Fruit fly (Drosophila melanogaster) whole organism, embryonic: ENCODE data around the gene CG32706.

Experiments
- ATbp ChIP-seq: fragments of 200-800 bp; sonication (Bioruptor generic); optimal IDR thresholded peaks from 2 replicates; lab custom pipeline; 2017; ENCODE audit warnings: missing biosample characterization, mild to moderate bottlenecking, missing genetic modification characterization, missing genetic modification reagents
- CG11560 ChIP-seq: fragments of 200-800 bp; sonication (Bioruptor generic); IDR thresholded peaks from 3 replicates; pipeline ENCODE4 v1.3.6; 2022; ENCODE audit warnings: missing biosample characterization, missing genetic modification characterization
- CG12104 ChIP-seq: fragments of 200-800 bp; sonication (Bioruptor generic); optimal IDR thresholded peaks from 3 replicates; lab custom pipeline; 2016; ENCODE audit warnings: missing biosample characterization, missing genetic modification characterization
- CG12659 ChIP-seq: fragments of 200-800 bp; sonication (Bioruptor generic); optimal IDR thresholded peaks from 3 replicates; lab custom pipeline; 2017; ENCODE audit warnings: mild to moderate bottlenecking, missing biosample characterization, missing genetic modification reagents, missing genetic modification characterization
- CG13424 ChIP-seq: fragments of 200-800 bp; sonication (Bioruptor generic); optimal IDR thresholded peaks from 2 replicates; lab custom pipeline; 2019; ENCODE audit warnings: missing biosample characterization, mild to moderate bottlenecking, missing genetic modification characterization, moderate library complexity
- CG14441 ChIP-seq: fragments of 200-800 bp; sonication (Bioruptor generic); IDR thresholded peaks from 2 replicates; pipeline ENCODE4 v1.3.6; 2022; ENCODE audit warnings: missing biosample characterization, missing genetic modification characterization
- CG14965 ChIP-seq: fragments of 200-800 bp; sonication (Bioruptor generic); optimal IDR thresholded peaks from 2 replicates; lab custom pipeline; 2016; ENCODE audit warnings: missing biosample characterization, missing genetic modification characterization, borderline replicate concordance
- CG15269 ChIP-seq: fragments of 200-800 bp; sonication (Bioruptor generic); optimal IDR thresholded peaks from 2 replicates; lab custom pipeline; 2018; ENCODE audit warnings: missing biosample characterization, mild to moderate bottlenecking, missing genetic modification characterization, moderate library complexity
- CG1602 ChIP-seq: fragments of 200-800 bp; sonication (Bioruptor generic); optimal IDR thresholded peaks from 3 replicates; lab custom pipeline; 2016; ENCODE audit warnings: missing biosample characterization, missing genetic modification characterization
- CG16863 ChIP-seq: fragments of 200-800 bp; sonication (Bioruptor generic); optimal IDR thresholded peaks from 3 replicates; lab custom pipeline; 2016; ENCODE audit warnings: missing biosample characterization, missing genetic modification characterization
- CG17361 ChIP-seq: fragments of 200-800 bp; sonication (Bioruptor generic); IDR thresholded peaks from 3 replicates; pipeline ENCODE4 v1.3.6; 2022; ENCODE audit warnings: missing biosample characterization, missing genetic modification characterization
- CG17385 ChIP-seq: fragments of 200-800 bp; sonication (Bioruptor generic); optimal IDR thresholded peaks from 3 replicates; lab custom pipeline; 2018; ENCODE audit warnings: missing biosample characterization, mild to moderate bottlenecking, missing genetic modification characterization
- CG1832 ChIP-seq: fragments of 200-800 bp; sonication (Bioruptor generic); optimal IDR thresholded peaks from 2 replicates; lab custom pipeline; 2017; ENCODE audit warnings: missing biosample characterization, mild to moderate bottlenecking, missing genetic modification characterization, inconsistent platforms
- CG2120 ChIP-seq: fragments of 200-800 bp; sonication (Bioruptor generic); optimal IDR thresholded peaks from 3 replicates; lab custom pipeline; 2016; ENCODE audit warnings: missing biosample characterization, missing genetic modification characterization
- CG31388 ChIP-seq: fragments of 200-800 bp; sonication (Bioruptor generic); optimal IDR thresholded peaks from 2 replicates; lab custom pipeline; 2016; ENCODE audit warnings: missing biosample characterization, missing genetic modification characterization
- CG32532 ChIP-seq: fragments of 200-800 bp; sonication (Bioruptor generic); IDR thresholded peaks from 2 replicates; pipeline ENCODE4 v1.3.6; 2022; ENCODE audit warnings: missing biosample characterization, missing genetic modification characterization
- CG34224 ChIP-seq: fragments of 200-800 bp; sonication (Bioruptor generic); IDR thresholded peaks from 3 replicates; pipeline ENCODE4 v1.3.6; 2022; ENCODE audit warnings: missing biosample characterization, missing genetic modification characterization; ENCODE audit not compliant: partially characterized antibody
- CG34422 ChIP-seq: fragments of 200-800 bp; sonication (Bioruptor generic); IDR thresholded peaks from 3 replicates; pipeline ENCODE4 v1.3.6; 2022; ENCODE audit warnings: missing biosample characterization, missing genetic modification characterization
- CG43689 ChIP-seq: fragments of 200-800 bp; sonication (Bioruptor generic); IDR thresholded peaks from 2 replicates; pipeline ENCODE4 v1.3.6; 2022; ENCODE audit warnings: missing biosample characterization, missing genetic modification characterization
- CG4424 ChIP-seq: fragments of 200-800 bp; sonication (Bioruptor generic); optimal IDR thresholded peaks from 3 replicates; lab custom pipeline; 2016; ENCODE audit warnings: missing biosample characterization, missing genetic modification characterization
- CG5245 ChIP-seq: fragments of 200-800 bp; sonication (Bioruptor generic); optimal IDR thresholded peaks from 3 replicates; lab custom pipeline; 2016; ENCODE audit warnings: missing biosample characterization, missing genetic modification characterization
- CG6791 ChIP-seq: fragments of 200-800 bp; sonication (Bioruptor generic); IDR thresholded peaks from 3 replicates; pipeline ENCODE4 v1.3.6; 2022; ENCODE audit warnings: missing biosample characterization, missing genetic modification characterization; ENCODE audit not compliant: partially characterized antibody
- CG9437 ChIP-seq: fragments of 200-800 bp; sonication (Bioruptor generic); optimal IDR thresholded peaks from 2 replicates; lab custom pipeline; 2018; ENCODE audit warnings: missing biosample characterization, mild to moderate bottlenecking, missing genetic modification characterization
- CG9817 ChIP-seq: fragments of 200-800 bp; sonication (Bioruptor generic); optimal IDR thresholded peaks from 2 replicates; lab custom pipeline; 2018; ENCODE audit warnings: missing biosample characterization, mild to moderate bottlenecking, missing genetic modification characterization, moderate library complexity
- Drgx ChIP-seq: fragments of 200-800 bp; sonication (Bioruptor generic); IDR thresholded peaks from 2 replicates; pipeline ENCODE4 v1.3.6; 2022; ENCODE audit warnings: missing biosample characterization, missing genetic modification characterization
- ERR ChIP-seq: fragments of 200-800 bp; sonication (Bioruptor generic); optimal IDR thresholded peaks from 2 replicates; lab custom pipeline; 2016; ENCODE audit warnings: missing biosample characterization, missing genetic modification characterization
- Hmx ChIP-seq: fragments of 200-800 bp; sonication (Bioruptor generic); optimal IDR thresholded peaks from 2 replicates; lab custom pipeline; 2016; ENCODE audit warnings: missing biosample characterization, missing genetic modification characterization
- MBD-R2 ChIP-seq: fragments of 200-800 bp; sonication (Bioruptor generic); IDR thresholded peaks from 2 replicates; pipeline ENCODE4 v1.3.6; 2022; ENCODE audit warnings: missing biosample characterization, missing genetic modification characterization
- Nf-YC ChIP-seq: fragments of 200-800 bp; optimal IDR thresholded peaks from 3 replicates; lab custom pipeline; 2019; ENCODE audit warnings: missing biosample characterization, mild to moderate bottlenecking, missing genetic modification characterization, moderate library complexity
- Optix ChIP-seq: fragments of 200-800 bp; sonication (Bioruptor generic); IDR thresholded peaks from 3 replicates; pipeline ENCODE4 v1.3.6; 2022; ENCODE audit warnings: missing biosample characterization, missing genetic modification characterization
- Pdp1 ChIP-seq, 2 experiments: fragments of 200-800 bp; sonication (Bioruptor generic); optimal IDR thresholded peaks; 3 replicates each; lab custom pipeline; 2016; ENCODE audit warnings: missing biosample characterization in 2 of 2, missing genetic modification characterization in 2 of 2, mild to moderate bottlenecking in 1 of 2, moderate library complexity in 1 of 2
- Xbp1 ChIP-seq: fragments of 200-800 bp; sonication (Bioruptor generic); optimal IDR thresholded peaks from 3 replicates; lab custom pipeline; 2016; ENCODE audit warnings: missing biosample characterization, mild to moderate bottlenecking, missing genetic modification characterization
- ac ChIP-seq: fragments of 200-800 bp; sonication (Bioruptor generic); optimal IDR thresholded peaks from 3 replicates; lab custom pipeline; 2017; ENCODE audit warnings: missing biosample characterization, mild to moderate bottlenecking, missing genetic modification characterization
- amos ChIP-seq: fragments of 200-800 bp; sonication (Bioruptor generic); IDR thresholded peaks from 2 replicates; pipeline ENCODE4 v1.3.6; 2022; ENCODE audit warnings: missing biosample characterization, missing genetic modification characterization; ENCODE audit not compliant: partially characterized antibody
- aop ChIP-seq: fragments of 200-800 bp; sonication (Bioruptor generic); IDR thresholded peaks from 2 replicates; pipeline ENCODE4 v1.3.6; 2022; ENCODE audit warnings: missing biosample characterization, missing genetic modification characterization
- bsh ChIP-seq, 2 experiments: fragments of 200-800 bp; sonication (Bioruptor generic); optimal IDR thresholded peaks; 2 replicates each; lab custom pipeline; 2017 to 2018; ENCODE audit warnings: mild to moderate bottlenecking in 2 of 2, missing biosample characterization in 2 of 2, missing genetic modification characterization in 2 of 2, moderate library complexity in 1 of 2
- cas ChIP-seq: fragments of 200-800 bp; sonication (Bioruptor generic); IDR thresholded peaks from 2 replicates; pipeline ENCODE4 v1.3.6; 2022; ENCODE audit warnings: missing biosample characterization, missing genetic modification characterization
- ci ChIP-seq: fragments of 200-800 bp; sonication (Bioruptor generic); IDR thresholded peaks from 3 replicates; pipeline ENCODE4 v1.3.6; 2022; ENCODE audit warnings: missing biosample characterization, missing genetic modification characterization
- disco-r ChIP-seq: fragments of 200-800 bp; sonication (Bioruptor generic); optimal IDR thresholded peaks from 2 replicates; lab custom pipeline; 2016; ENCODE audit warnings: missing biosample characterization, missing genetic modification characterization
- ind ChIP-seq: fragments of 200-800 bp; sonication (Bioruptor generic); optimal IDR thresholded peaks from 3 replicates; lab custom pipeline; 2016; ENCODE audit warnings: missing biosample characterization, missing genetic modification characterization
- inv ChIP-seq: fragments of 200-800 bp; sonication (Bioruptor generic); IDR thresholded peaks from 2 replicates; pipeline ENCODE4 v1.3.6; 2022; ENCODE audit warnings: missing biosample characterization, missing genetic modification characterization; ENCODE audit not compliant: partially characterized antibody
- jigr1 ChIP-seq: fragments of 200-800 bp; sonication (Bioruptor generic); IDR thresholded peaks from 3 replicates; pipeline ENCODE4 v1.3.6; 2022; ENCODE audit warnings: missing biosample characterization, missing genetic modification characterization
- mam ChIP-seq: fragments of 200-800 bp; sonication (Bioruptor generic); optimal IDR thresholded peaks from 3 replicates; lab custom pipeline; 2016; ENCODE audit warnings: missing biosample characterization, missing genetic modification characterization
- org-1 ChIP-seq: fragments of 200-800 bp; sonication (Bioruptor generic); optimal IDR thresholded peaks from 2 replicates; lab custom pipeline; 2017; ENCODE audit warnings: missing biosample characterization, missing genetic modification characterization
- pan ChIP-seq, 4 experiments: fragments of >200 bp in 3 of 4; fragments of 200-800 bp in 1 of 4; sonication (Bioruptor generic) in 1 of 4; optimal IDR thresholded peaks in 3 of 4; IDR thresholded peaks in 1 of 4; 2 replicates each; pipeline versions ENCODE4 v1.3.6 to Lab custom; 2017 to 2022; ENCODE audit warnings: missing biosample characterization in 2 of 4, missing genetic modification characterization in 2 of 4, mixed read lengths in 1 of 4
- sens ChIP-seq: fragments of 200-800 bp; sonication (Bioruptor generic); peaks from one replicate; lab custom pipeline; 2016; ENCODE audit warnings: missing biosample characterization, missing genetic modification characterization
- sob ChIP-seq: fragments of 200-800 bp; sonication (Bioruptor generic); IDR thresholded peaks from 2 replicates; pipeline ENCODE4 v1.3.6; 2022; ENCODE audit warnings: missing biosample characterization, missing genetic modification characterization
- trem ChIP-seq: fragments of 200-800 bp; optimal IDR thresholded peaks from 3 replicates; lab custom pipeline; 2019; ENCODE audit warnings: missing biosample characterization, mild to moderate bottlenecking, missing genetic modification characterization, moderate library complexity
- ttk ChIP-seq: fragments of 200-800 bp; sonication (Bioruptor generic); IDR thresholded peaks from 2 replicates; pipeline ENCODE4 v2.1.2; 2022; ENCODE audit warnings: missing biosample characterization, missing genetic modification characterization
- zfh2 ChIP-seq: fragments of 200-800 bp; sonication (Bioruptor generic); optimal IDR thresholded peaks from 2 replicates; lab custom pipeline; 2016; ENCODE audit warnings: missing biosample characterization, missing genetic modification characterization

The CG32706 gene

dm6 chrX:9106775-9107283 is 19.9 kb downstream of the CG32706 start, which contains the start of gene Arfrp1:
TSS of gene Arfrp1 (plus strand) at chrX:9107069.
- peak; percentile 76 for TF ChIP-seq CG6791 (GFP tag; lab: Robert Waterston, UW)
- no peak for TF ChIP-seq cas (GFP tag; lab: Robert Waterston, UW)
- TF ChIP-seq trem (tag; lab: Kevin White, UChicago) = peak; percentile 3
- TF ChIP-seq ci (GFP tag; lab: Robert Waterston, UW) = peak; percentile 8; the same call in 1 of the 3 replicates
- peak; percentile 11 for TF ChIP-seq disco-r
- peak; percentile 40 for TF ChIP-seq Xbp1 (GFP tag; lab: Kevin White, UChicago)
- peak; percentile 28 for TF ChIP-seq ind
- no peak for TF ChIP-seq aop (GFP tag; lab: Robert Waterston, UW)
- peak; percentile 86 for TF ChIP-seq sens (GFP tag; lab: Kevin White, UChicago)
- no peak for TF ChIP-seq org-1 (GFP tag; lab: Kevin White, UChicago)
- TF ChIP-seq CG17361 (GFP tag; lab: Robert Waterston, UW) = peak; percentile 83; the same call in 2 of the 3 replicates
- TF ChIP-seq CG1832 (GFP tag; lab: Kevin White, UChicago) = no peak
- no peak for TF ChIP-seq ERR
- TF ChIP-seq Nf-YC (tag; lab: Kevin White, UChicago) = no peak
- peak; percentile 48 for TF ChIP-seq CG2120 (GFP tag; lab: Kevin White, UChicago)
- TF ChIP-seq zfh2 (GFP tag; lab: Kevin White, UChicago) = no peak
- no peak for TF ChIP-seq CG31388 (GFP tag; lab: Kevin White, UChicago)
- TF ChIP-seq ATbp = no peak
- no peak; the same call in 1 of the 2 replicates for TF ChIP-seq ttk (GFP tag; lab: Robert Waterston, UW)
- TF ChIP-seq CG16863 (GFP tag; lab: Kevin White, UChicago) = no peak
- peak; percentile 90 for TF ChIP-seq amos (GFP tag; lab: Robert Waterston, UW)
- TF ChIP-seq ac (GFP tag; lab: Kevin White, UChicago) = no peak
- TF ChIP-seq CG1602 (GFP tag; lab: Kevin White, UChicago) = peak; percentile 15
- TF ChIP-seq CG34224 (GFP tag; lab: Robert Waterston, UW) = peak; percentile 79
- TF ChIP-seq CG12104 (GFP tag; lab: Kevin White, UChicago) = peak; percentile 55
- peak; percentile 18 for TF ChIP-seq Hmx (GFP tag; lab: Kevin White, UChicago)
- TF ChIP-seq CG43689 (GFP tag; lab: Robert Waterston, UW) = no peak
- TF ChIP-seq Pdp1 (GFP tag; optimal IDR thresholded peaks at IDR 0.05; lab: Kevin White, UChicago) = peak; percentile 15 to 26
- TF ChIP-seq CG11560 (tag; lab: Robert Waterston, UW) = 0 out of 3 replicates have a peak, but pooled peaks have one; percentile 11
- TF ChIP-seq CG17385 (GFP tag; lab: Kevin White, UChicago) = no peak
- TF ChIP-seq CG14441 (GFP tag; lab: Robert Waterston, UW) = 0 out of 2 replicates have a peak, but pooled peaks have one; percentile 32
- no peak for TF ChIP-seq jigr1
- TF ChIP-seq Optix (GFP tag; lab: Robert Waterston, UW) = no peak
- TF ChIP-seq CG13424 = peak; percentile 32
- TF ChIP-seq bsh (GFP tag; optimal IDR thresholded peaks at IDR 0.05; lab: Kevin White, UChicago) = peak in 1 of 2 experiments; percentile 5
- TF ChIP-seq CG34422 (GFP tag; lab: Robert Waterston, UW) = 0 out of 3 replicates have a peak, but pooled peaks have one; percentile 11
- no peak for TF ChIP-seq CG15269 (tag; lab: Kevin White, UChicago)
- TF ChIP-seq CG9817 (tag; lab: Kevin White, UChicago) = peak; percentile 21
- TF ChIP-seq mam (GFP tag; lab: Kevin White, UChicago) = peak; percentile 17
- TF ChIP-seq CG32532 (GFP tag; lab: Robert Waterston, UW) = peak; percentile 47; the same call in 1 of the 2 replicates
- no peak for TF ChIP-seq CG9437 (GFP tag; lab: Kevin White, UChicago)
- peak; percentile 75 for TF ChIP-seq inv
- no peak for TF ChIP-seq CG14965 (GFP tag; lab: Kevin White, UChicago)
- peak; percentile 19; the same call in 1 of the 2 replicates for TF ChIP-seq sob (GFP tag; lab: Robert Waterston, UW)
- no peak for TF ChIP-seq CG5245 (GFP tag; lab: Kevin White, UChicago)
- peak; percentile 51 for TF ChIP-seq MBD-R2 (GFP tag; lab: Robert Waterston, UW)
- peak; percentile 17 for TF ChIP-seq CG12659 (GFP tag; lab: Kevin White, UChicago)
- no peak for TF ChIP-seq pan (optimal IDR thresholded peaks at IDR 0.05; lab: Kevin White, UChicago)
- TF ChIP-seq pan (GFP tag; optimal IDR thresholded peaks at IDR 0.05 in 1 of 2, IDR thresholded peaks at IDR 0.05 in 1 of 2) = no peak
- no peak for TF ChIP-seq Drgx (GFP tag; lab: Robert Waterston, UW)
- TF ChIP-seq CG4424 (GFP tag; lab: Kevin White, UChicago) = peak; percentile 6
